3 fruit fly cellular contexts compared by ENCODE assay signal in genomic region chr3L:20632320-20632719, dm6.
TF ChIP-seq lines count a peak whose summit lies in the region.

No protein-coding gene starts in this region.

- TF ChIP-seq CTCF in whole organism, embryonic (GFP tag; optimal IDR thresholded peaks at IDR 0.05; lab: Kevin White, UChicago), result no peak

TF ChIP-seq in whole organism, embryonic, 481 proteins besides CTCF, POLR2A, EP300 and RAD21:
- TF ChIP-seq CG17328 (GFP tag; IDR thresholded peaks at IDR 0.05; lab: Robert Waterston, UW) (no peak), az2 (GFP tag; optimal IDR thresholded peaks at IDR 0.05; lab: Kevin White, UChicago) (no peak), bsh (GFP tag; optimal IDR thresholded peaks at IDR 0.05; lab: Kevin White, UChicago) (peak in 1 of 2 experiments; percentile 25), knrl (GFP tag; IDR thresholded peaks at IDR 0.05; lab: Robert Waterston, UW; ENCODE audit: partially characterized antibody) (no peak), Drgx (GFP tag; IDR thresholded peaks at IDR 0.05; lab: Robert Waterston, UW) (peak; percentile 54), gem (tag; optimal IDR thresholded peaks at IDR 0.05; lab: Kevin White, UChicago) (peak; percentile 12), tap (tag; optimal IDR thresholded peaks at IDR 0.05; lab: Kevin White, UChicago) (no peak), prd (optimal IDR thresholded peaks at IDR 0.05; lab: Kevin White, UChicago) (no peak), prd (GFP tag; IDR thresholded peaks at IDR 0.05; lab: Robert Waterston, UW) (peak; percentile 34; the same call in 1 of the 3 replicates), row (GFP tag; IDR thresholded peaks at IDR 0.05; lab: Robert Waterston, UW) (0 out of 3 replicates have a peak, but pooled peaks have one; percentile 17), CG6791 (GFP tag; IDR thresholded peaks at IDR 0.05; lab: Robert Waterston, UW; ENCODE audit: partially characterized antibody) (no peak), Xrp1 (GFP tag; IDR thresholded peaks at IDR 0.05; lab: Robert Waterston, UW) (no peak), zf30C (GFP tag; optimal IDR thresholded peaks at IDR 0.05; lab: Kevin White, UChicago) (peak; percentile 28), Fer3 (tag; optimal IDR thresholded peaks at IDR 0.05; lab: Kevin White, UChicago) (no peak), CG8944 (GFP tag; optimal IDR thresholded peaks at IDR 0.05; lab: Kevin White, UChicago) (no peak), ind (GFP tag; optimal IDR thresholded peaks at IDR 0.05; lab: Kevin White, UChicago) (no peak), dmrt11E (tag; optimal IDR thresholded peaks at IDR 0.05; lab: Kevin White, UChicago) (peak; percentile 18), sd (tag; optimal IDR thresholded peaks at IDR 0.05; lab: Kevin White, UChicago) (no peak), CG1832 (GFP tag; optimal IDR thresholded peaks at IDR 0.05; lab: Kevin White, UChicago) (no peak), Max (GFP tag; optimal IDR thresholded peaks at IDR 0.05; lab: Kevin White, UChicago) (no peak), sens (GFP tag; lab: Kevin White, UChicago) (peak; percentile 71), CG2712 (tag; optimal IDR thresholded peaks at IDR 0.05; lab: Kevin White, UChicago) (no peak), CG16863 (GFP tag; optimal IDR thresholded peaks at IDR 0.05; lab: Kevin White, UChicago) (no peak), hkb (optimal IDR thresholded peaks at IDR 0.05; lab: Kevin White, UChicago) (no peak), hkb (GFP tag; IDR thresholded peaks at IDR 0.05; lab: Robert Waterston, UW) (no peak), nom (GFP tag; optimal IDR thresholded peaks at IDR 0.05; lab: Kevin White, UChicago) (peak; percentile 72)

TF ChIP-seq in whole organism, prepupa, 60 proteins besides CTCF, POLR2A, EP300 and RAD21 (continues in another document):
- TF ChIP-seq Hr38 (GFP tag; optimal IDR thresholded peaks at IDR 0.05; lab: Kevin White, UChicago) (no peak), CG16779 (tag; optimal IDR thresholded peaks at IDR 0.05; lab: Kevin White, UChicago) (peak; percentile 9), CG34406 (GFP tag; optimal IDR thresholded peaks at IDR 0.05; lab: Kevin White, UChicago) (no peak), dsx (GFP tag; optimal IDR thresholded peaks at IDR 0.05; lab: Kevin White, UChicago; ENCODE audit: poor library complexity, severe bottlenecking) (peak; percentile 75), CG32006 (GFP tag; optimal IDR thresholded peaks at IDR 0.05; lab: Kevin White, UChicago) (peak; percentile 35), CG6854 (GFP tag; optimal IDR thresholded peaks at IDR 0.05; lab: Kevin White, UChicago) (no peak), Smox (GFP tag; optimal IDR thresholded peaks at IDR 0.05; lab: Kevin White, UChicago) (no peak), Lpt (GFP tag; optimal IDR thresholded peaks at IDR 0.05; lab: Kevin White, UChicago) (peak; percentile 51), CG10669 (GFP tag; optimal IDR thresholded peaks at IDR 0.05; lab: Kevin White, UChicago) (peak; percentile 80), CG11294 (GFP tag; IDR thresholded peaks at IDR 0.05; lab: Robert Waterston, UW) (no peak), ss (GFP tag; optimal IDR thresholded peaks at IDR 0.05; lab: Kevin White, UChicago) (peak; percentile 73 to 83), CG7368 (GFP tag; optimal IDR thresholded peaks at IDR 0.05; lab: Kevin White, UChicago) (peak; percentile 36), vri (GFP tag; optimal IDR thresholded peaks at IDR 0.05; lab: Kevin White, UChicago) (no peak), Ets21C (GFP tag; optimal IDR thresholded peaks at IDR 0.05; lab: Kevin White, UChicago) (no peak), esn (GFP tag; optimal IDR thresholded peaks at IDR 0.05; lab: Kevin White, UChicago) (no peak), dac (GFP tag; optimal IDR thresholded peaks at IDR 0.05; lab: Kevin White, UChicago) (no peak), net (GFP tag; optimal IDR thresholded peaks at IDR 0.05; lab: Kevin White, UChicago) (peak; percentile 41), svp (GFP tag; lab: Kevin White, UChicago) (no peak), CG3032 (tag; optimal IDR thresholded peaks at IDR 0.05; lab: Kevin White, UChicago) (peak; percentile 85), Eip78C (GFP tag; lab: Kevin White, UChicago) (peak; percentile 81), Eip75B (GFP tag; optimal IDR thresholded peaks at IDR 0.05; lab: Kevin White, UChicago) (peak; percentile 64), OdsH (GFP tag; optimal IDR thresholded peaks at IDR 0.05; lab: Kevin White, UChicago) (peak; percentile 57), fd85E (GFP tag; optimal IDR thresholded peaks at IDR 0.05; lab: Kevin White, UChicago) (no peak), fkh (GFP tag; optimal IDR thresholded peaks at IDR 0.05; lab: Kevin White, UChicago) (no peak), CG6276 (GFP tag; optimal IDR thresholded peaks at IDR 0.05; lab: Kevin White, UChicago) (peak; percentile 20), salr (GFP tag; optimal IDR thresholded peaks at IDR 0.05; lab: Kevin White, UChicago) (peak; percentile 34 to 39), eg (GFP tag; IDR thresholded peaks at IDR 0.05; lab: Robert Waterston, UW) (peak; percentile 48; the same call in 1 of the 3 replicates), CG11902 (GFP tag; optimal IDR thresholded peaks at IDR 0.05; lab: Kevin White, UChicago) (no peak), CG3919 (GFP tag; optimal IDR thresholded peaks at IDR 0.05; lab: Kevin White, UChicago) (peak; percentile 60), pdm3 (GFP tag; optimal IDR thresholded peaks at IDR 0.05; lab: Kevin White, UChicago) (peak; percentile 51), cyc (GFP tag; optimal IDR thresholded peaks at IDR 0.05; lab: Kevin White, UChicago) (no peak), CG6163 (GFP tag; IDR thresholded peaks at IDR 0.05; lab: Robert Waterston, UW) (no peak; the same call in 2 of the 3 replicates), Hr39 (GFP tag; optimal IDR thresholded peaks at IDR 0.05; lab: Kevin White, UChicago) (no peak), CG6808 (GFP tag; optimal IDR thresholded peaks at IDR 0.05; lab: Kevin White, UChicago) (peak; percentile 84), Ets96B (tag; optimal IDR thresholded peaks at IDR 0.05; lab: Kevin White, UChicago) (peak; percentile 90)

TF ChIP-seq in whole organism, pupa, 21 proteins besides CTCF, POLR2A, EP300 and RAD21:
- TF ChIP-seq CG13204 (GFP tag; optimal IDR thresholded peaks at IDR 0.05; lab: Kevin White, UChicago) (peak; percentile 77), CG14655 (GFP tag; optimal IDR thresholded peaks at IDR 0.05; lab: Kevin White, UChicago) (peak; percentile 70), CG8301 (tag; optimal IDR thresholded peaks at IDR 0.05; lab: Kevin White, UChicago) (peak; percentile 73), CG10348 (GFP tag; IDR thresholded peaks at IDR 0.05; lab: Robert Waterston, UW) (no peak), Pif1B (GFP tag; optimal IDR thresholded peaks at IDR 0.05; lab: Kevin White, UChicago) (peak; percentile 60), D1 (tag; optimal IDR thresholded peaks at IDR 0.05; lab: Kevin White, UChicago) (peak; percentile 54), CG8159 (tag; optimal IDR thresholded peaks at IDR 0.05; lab: Kevin White, UChicago) (peak; percentile 87), CG15710 (tag; optimal IDR thresholded peaks at IDR 0.05; lab: Kevin White, UChicago) (peak; percentile 80), fd96Ca (GFP tag; IDR thresholded peaks at IDR 0.05; lab: Robert Waterston, UW) (no peak), Ets98B (GFP tag; IDR thresholded peaks at IDR 0.05; lab: Robert Waterston, UW) (peak; percentile 14; the same call in 1 of the 2 replicates), CG32121 (GFP tag; IDR thresholded peaks at IDR 0.05; lab: Robert Waterston, UW) (no peak), EcR (GFP tag; optimal IDR thresholded peaks at IDR 0.05; lab: Kevin White, UChicago) (peak; percentile 14), gl (tag; optimal IDR thresholded peaks at IDR 0.05; lab: Kevin White, UChicago) (peak; percentile 71), CG17806 (tag; optimal IDR thresholded peaks at IDR 0.05; lab: Kevin White, UChicago) (peak; percentile 85), CG34367 (tag; optimal IDR thresholded peaks at IDR 0.05; lab: Kevin White, UChicago) (peak; percentile 71), CG12605 (GFP tag; IDR thresholded peaks at IDR 0.05; lab: Robert Waterston, UW) (0 out of 2 replicates have a peak, but pooled peaks have one; percentile 45), rn (GFP tag; IDR thresholded peaks at IDR 0.05; lab: Robert Waterston, UW) (0 out of 2 replicates have a peak, but pooled peaks have one; percentile 13), Snoo (tag; optimal IDR thresholded peaks at IDR 0.05; lab: Kevin White, UChicago) (no peak), CG4496 (GFP tag; IDR thresholded peaks at IDR 0.05; lab: Robert Waterston, UW) (peak; percentile 59; the same call in 1 of the 3 replicates), CG9948 (tag; optimal IDR thresholded peaks at IDR 0.05; lab: Kevin White, UChicago) (peak; percentile 79), Pif1A (GFP tag; optimal IDR thresholded peaks at IDR 0.05; lab: Kevin White, UChicago) (peak; percentile 76)

Comparison
In these comparisons a context has a peak if more than half of its experiments do, and no peak if none do; other contexts are left out.
1. Of the 7 proteins assayed by ChIP-seq in both whole organism, embryonic and whole organism, prepupa: peak only in whole organism, embryonic: none; only in whole organism, prepupa: CG16779 and Lpt; in both: none; in neither: 5.